Fruit fly (Drosophila melanogaster): ENCODE measurements around the gene CG14346.

DNA sequence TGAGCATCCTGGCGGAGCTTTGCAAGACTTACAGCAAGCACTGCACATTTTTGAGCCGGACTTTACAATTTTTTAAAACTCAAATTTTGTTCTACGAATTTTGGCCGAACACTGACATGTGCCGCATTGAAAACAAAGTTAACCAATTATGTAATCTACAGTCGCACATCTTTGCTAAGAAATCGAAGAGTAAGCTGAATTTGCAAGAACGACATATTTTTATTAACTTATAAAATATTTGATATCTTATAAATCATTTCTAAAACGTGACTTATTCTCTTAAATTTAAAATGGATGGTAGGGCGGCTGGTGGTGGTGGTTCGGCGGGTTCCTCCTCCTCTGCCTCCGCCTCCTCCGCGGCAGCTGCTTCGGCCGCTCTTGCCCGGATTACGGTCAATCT lies 15.0 kb upstream of the CG14346 start, which contains the start of gene CG5556:
- no peak for TF ChIP-seq bcd (GFP tag; optimal IDR thresholded peaks at IDR 0.05)
- no peak for TF ChIP-seq tap (tag; optimal IDR thresholded peaks at IDR 0.05)
- no peak for TF ChIP-seq Doc3 (GFP tag; IDR thresholded peaks at IDR 0.05; ENCODE audit: partially characterized antibody)
- no peak for TF ChIP-seq mam (GFP tag; optimal IDR thresholded peaks at IDR 0.05)
- no peak for TF ChIP-seq emc (GFP tag; optimal IDR thresholded peaks at IDR 0.05)
- TF ChIP-seq cwo (GFP tag; optimal IDR thresholded peaks at IDR 0.05): no peak
- no peak for TF ChIP-seq CG16815 (GFP tag; optimal IDR thresholded peaks at IDR 0.05)
- no peak for TF ChIP-seq CG32767 (GFP tag; IDR thresholded peaks at IDR 0.05)
- TF ChIP-seq Abd-B (GFP tag; optimal IDR thresholded peaks at IDR 0.05): no peak
- no peak for TF ChIP-seq CG12299 (tag; optimal IDR thresholded peaks at IDR 0.05)

All from whole organism, embryonic.